Worm (Caenorhabditis elegans) whole organism, L3 larva: Measurements from ENCODE around the gene T28D9.16.
A peak's percentile ranks its signal among the peaks of the same experiment; 100 is the strongest.

ENCODE experiments used
- R02D3.7 ChIP-seq: fragments of 150-350 bp; optimal IDR thresholded peaks from 2 replicates; lab custom pipeline; 2014; ENCODE audit warnings: missing biosample characterization, missing genetic modification characterization
- ZK546.5 ChIP-seq: sonication (generic microtip); optimal IDR thresholded peaks from 2 replicates; lab custom pipeline; 2017; ENCODE audit warnings: missing biosample characterization, missing genetic modification characterization
- aly-2 ChIP-seq: fragments of 150-350 bp; optimal IDR thresholded peaks from 2 replicates; lab custom pipeline; 2014; ENCODE audit warnings: missing biosample characterization, missing genetic modification characterization
- ama-1 ChIP-seq: fragments of 150-350 bp; optimal IDR thresholded peaks from 2 replicates; lab custom pipeline; 2018
- ceh-16 ChIP-seq: sonication (generic microtip); optimal IDR thresholded peaks from 2 replicates; lab custom pipeline; 2017; ENCODE audit warnings: missing biosample characterization, missing genetic modification characterization
- ceh-28 ChIP-seq: fragments of 150-350 bp; optimal IDR thresholded peaks from 2 replicates; lab custom pipeline; 2014; ENCODE audit warnings: missing biosample characterization, missing genetic modification reagents, missing genetic modification characterization
- ceh-82 ChIP-seq: fragments of 150-350 bp; optimal IDR thresholded peaks from 2 replicates; lab custom pipeline; 2014; ENCODE audit warnings: missing biosample characterization, missing genetic modification characterization
- ceh-9 ChIP-seq: sonication (generic microtip); optimal IDR thresholded peaks from 2 replicates; lab custom pipeline; 2018; ENCODE audit warnings: missing biosample characterization, missing genetic modification characterization
- egl-27 ChIP-seq: sonication (generic microtip); optimal IDR thresholded peaks from 4 replicates; lab custom pipeline; 2017; ENCODE audit warnings: missing biosample characterization, missing genetic modification reagents, missing genetic modification characterization
- egl-5 ChIP-seq: fragments of 150-350 bp; optimal IDR thresholded peaks from 2 replicates; lab custom pipeline; 2017; ENCODE audit warnings: missing biosample characterization, missing genetic modification reagents, missing genetic modification characterization, inconsistent platforms
- elt-1 ChIP-seq: fragments of 150-350 bp; optimal IDR thresholded peaks from 2 replicates; lab custom pipeline; 2014; ENCODE audit warnings: missing biosample characterization, missing genetic modification characterization
- elt-2 ChIP-seq: sonication (generic microtip); optimal IDR thresholded peaks from 2 replicates; lab custom pipeline; 2016; ENCODE audit warnings: missing genetic modification reagents, mild to moderate bottlenecking, missing genetic modification characterization, missing compliant biosample characterization
- elt-3 ChIP-seq, 3 experiments: fragments of 150-350 bp in 1 of 3; sonication (generic microtip) in 2 of 3; optimal IDR thresholded peaks; 2 replicates in 2 of 3; 4 replicates in 1 of 3; lab custom pipeline; 2014 to 2017; ENCODE audit warnings: missing biosample characterization in 3 of 3, missing genetic modification characterization in 3 of 3
- eor-1 ChIP-seq, 2 experiments: fragments of 150-350 bp; optimal IDR thresholded peaks; 2 replicates each; lab custom pipeline; 2014 to 2018; ENCODE audit warnings: missing biosample characterization in 2 of 2, missing genetic modification characterization in 2 of 2
- fkh-10 ChIP-seq: sonication (generic microtip); optimal IDR thresholded peaks from 2 replicates; lab custom pipeline; 2017; ENCODE audit warnings: missing biosample characterization, missing genetic modification reagents, missing genetic modification characterization
- fkh-2 ChIP-seq: fragments of 150-350 bp; optimal IDR thresholded peaks from 2 replicates; lab custom pipeline; 2014; ENCODE audit warnings: missing biosample characterization, missing genetic modification reagents, missing genetic modification characterization
- fos-1 ChIP-seq: fragments of 150-350 bp; optimal IDR thresholded peaks from 2 replicates; lab custom pipeline; 2014; ENCODE audit warnings: missing biosample characterization, missing genetic modification characterization
- hmg-11 ChIP-seq: sonication (generic microtip); optimal IDR thresholded peaks from 2 replicates; lab custom pipeline; 2016; ENCODE audit warnings: missing genetic modification characterization, missing compliant biosample characterization
- jun-1 ChIP-seq: fragments of 150-350 bp; optimal IDR thresholded peaks from 2 replicates; lab custom pipeline; 2014; ENCODE audit warnings: missing biosample characterization, missing genetic modification reagents, missing genetic modification characterization
- lin-39 ChIP-seq: fragments of 150-350 bp; optimal IDR thresholded peaks from 2 replicates; lab custom pipeline; 2018; ENCODE audit warnings: missing biosample characterization, missing genetic modification reagents, missing genetic modification characterization
- lsy-12 ChIP-seq: sonication (generic microtip); optimal IDR thresholded peaks from 2 replicates; lab custom pipeline; 2016; ENCODE audit warnings: mild to moderate bottlenecking, missing genetic modification characterization, missing compliant biosample characterization
- mdl-1 ChIP-seq: fragments of 150-350 bp; optimal IDR thresholded peaks from 2 replicates; lab custom pipeline; 2014; ENCODE audit warnings: missing biosample characterization, missing genetic modification characterization
- nfya-1 ChIP-seq: sonication (generic microtip); optimal IDR thresholded peaks from 2 replicates; lab custom pipeline; 2017; ENCODE audit warnings: missing genetic modification characterization, mild to moderate bottlenecking, missing compliant biosample characterization, antibody characterized with exemption, moderate library complexity; ENCODE audit not compliant: insufficient read depth
- nhr-11 ChIP-seq: fragments of 150-350 bp; optimal IDR thresholded peaks from 2 replicates; lab custom pipeline; 2014; ENCODE audit warnings: missing biosample characterization, missing genetic modification characterization
- nhr-237 ChIP-seq: fragments of 150-350 bp; optimal IDR thresholded peaks from 2 replicates; lab custom pipeline; 2014; ENCODE audit warnings: missing biosample characterization, missing genetic modification characterization
- nhr-25 ChIP-seq: sonication (generic microtip); optimal IDR thresholded peaks from 2 replicates; lab custom pipeline; 2017; ENCODE audit warnings: missing biosample characterization, missing genetic modification characterization
- nhr-28 ChIP-seq: fragments of 150-350 bp; optimal IDR thresholded peaks from 2 replicates; lab custom pipeline; 2014; ENCODE audit warnings: missing biosample characterization, missing genetic modification characterization
- nhr-67 ChIP-seq: fragments of 150-350 bp; optimal IDR thresholded peaks from 2 replicates; lab custom pipeline; 2014; ENCODE audit warnings: missing biosample characterization, missing genetic modification characterization
- nhr-77 ChIP-seq: fragments of 150-350 bp; optimal IDR thresholded peaks from 2 replicates; lab custom pipeline; 2014; ENCODE audit warnings: missing biosample characterization, missing genetic modification characterization
- pha-4 ChIP-seq: fragments of 150-350 bp; optimal IDR thresholded peaks from 2 replicates; lab custom pipeline; 2014; ENCODE audit warnings: missing biosample characterization, missing genetic modification reagents, missing genetic modification characterization
- pqm-1 ChIP-seq: fragments of 150-350 bp; optimal IDR thresholded peaks from 2 replicates; lab custom pipeline; 2017; ENCODE audit warnings: missing biosample characterization, missing genetic modification characterization, inconsistent platforms
- snpc-4 ChIP-seq: fragments of 150-350 bp; optimal IDR thresholded peaks from 2 replicates; lab custom pipeline; 2014; ENCODE audit warnings: missing biosample characterization, missing genetic modification characterization
- tbx-2 ChIP-seq: sonication (generic microtip); optimal IDR thresholded peaks from 2 replicates; lab custom pipeline; 2016; ENCODE audit warnings: mild to moderate bottlenecking, missing genetic modification characterization, missing compliant biosample characterization
- unc-39 ChIP-seq: sonication (generic microtip); optimal IDR thresholded peaks from 4 replicates; lab custom pipeline; 2017; ENCODE audit warnings: missing biosample characterization, missing genetic modification characterization
- unc-62 ChIP-seq: fragments of 150-350 bp; sonication (generic microtip); optimal IDR thresholded peaks from 4 replicates; lab custom pipeline; 2014; ENCODE audit warnings: missing biosample characterization, missing genetic modification reagents, missing genetic modification characterization
- ztf-11 ChIP-seq: fragments of 150-350 bp; optimal IDR thresholded peaks from 2 replicates; lab custom pipeline; 2014; ENCODE audit warnings: missing biosample characterization, missing genetic modification characterization
- ztf-4 ChIP-seq: fragments of 150-350 bp; optimal IDR thresholded peaks from 2 replicates; lab custom pipeline; 2014; ENCODE audit warnings: missing biosample characterization, missing genetic modification characterization

The T28D9.16 gene

ce11 chrII:6469340-6469739, 6.1 kb upstream of the T28D9.16 start:
- TF ChIP-seq unc-39 (tag; lab: Kevin White, UChicago) (no peak), pqm-1 (tag; lab: Kevin White, UChicago) (peak; percentile 11), elt-2 (tag; lab: Kevin White, UChicago) (peak; percentile 62), ceh-16 (tag; lab: Kevin White, UChicago) (no peak)

- TF ChIP-seq lin-39 (tag; lab: Kevin White, UChicago): no peak
- no peak for TF ChIP-seq ceh-28
- TF ChIP-seq fkh-2 (tag; lab: Kevin White, UChicago): no peak
- no peak for TF ChIP-seq ceh-16 (tag; lab: Kevin White, UChicago)
- TF ChIP-seq pha-4 (tag; lab: Kevin White, UChicago): no peak
Observed at ce11 chrII:6470985-6471384, 4.5 kb upstream of the T28D9.16 start, which contains the start of gene dgk-5. dgk-5 (minus strand) TSS chrII:6471085.

- TF ChIP-seq jun-1 (tag; lab: Kevin White, UChicago): no peak
- TF ChIP-seq pqm-1 (tag; lab: Kevin White, UChicago): no peak
- TF ChIP-seq ceh-9 (tag; lab: Kevin White, UChicago): no peak
- no peak for TF ChIP-seq ceh-28
- TF ChIP-seq ama-1 (lab: Kevin White, UChicago): no peak
- no peak for TF ChIP-seq egl-27 (tag; lab: Kevin White, UChicago)
- no peak for TF ChIP-seq ceh-16 (tag; lab: Kevin White, UChicago)
- TF ChIP-seq nhr-11 (tag; lab: Kevin White, UChicago): no peak
- TF ChIP-seq unc-39 (tag; lab: Kevin White, UChicago): no peak
- TF ChIP-seq pha-4 (tag; lab: Kevin White, UChicago): no peak
- no peak for TF ChIP-seq unc-62
- no peak for TF ChIP-seq fkh-10 (GFP tag; lab: Kevin White, UChicago)
- no peak for TF ChIP-seq elt-2 (tag; lab: Kevin White, UChicago)
Observed at ce11 chrII:6476655-6477054, 1.2 kb downstream of the T28D9.16 start, which contains the start of gene T28D9.4. T28D9.4 (plus strand) TSS chrII:6476955.

ce11 chrII:6482102-6482501, 6.6 kb downstream of the T28D9.16 start, which contains the start of gene del-10:
del-10 (minus strand) TSS chrII:6482125.
- TF ChIP-seq jun-1 (tag; lab: Kevin White, UChicago): no peak
- TF ChIP-seq egl-5 (tag; lab: Kevin White, UChicago): peak; percentile 78

- TF ChIP-seq nhr-77 (no peak), elt-2 (tag; lab: Kevin White, UChicago) (no peak)
Observed at ce11 chrII:6482762-6483161, 7.3 kb downstream of the T28D9.16 start.

- TF ChIP-seq elt-3 (tag; optimal IDR thresholded peaks at IDR 0.05; lab: Kevin White, UChicago) (no peak), ceh-82 (no peak), ama-1 (lab: Kevin White, UChicago) (no peak), ceh-28 (no peak), aly-2 (no peak), nhr-25 (tag; lab: Kevin White, UChicago) (no peak), mdl-1 (tag; lab: Kevin White, UChicago) (no peak), eor-1 (tag; optimal IDR thresholded peaks at IDR 0.05; lab: Kevin White, UChicago) (no peak), nhr-77 (no peak), ztf-4 (tag; lab: Kevin White, UChicago) (no peak), ceh-9 (tag; lab: Kevin White, UChicago) (no peak), egl-27 (tag; lab: Kevin White, UChicago) (no peak), unc-62 (no peak), snpc-4 (tag; lab: Kevin White, UChicago) (no peak), hmg-11 (no peak), fos-1 (tag; lab: Kevin White, UChicago) (no peak)
- TF ChIP-seq, all 47 proteins: peak for 0
Observed at ce11 chrII:6484876-6485526, 9.5 kb downstream of the T28D9.16 start, which contains the start of the genes lido-16 and plpp-1.2. lido-16 (minus strand) TSS chrII:6484976. plpp-1.2 (plus strand) TSS chrII:6485476.

ce11 chrII:6486344-6486743, 10.9 kb downstream of the T28D9.16 start:
- TF ChIP-seq elt-3 (tag; optimal IDR thresholded peaks at IDR 0.05; lab: Kevin White, UChicago) (no peak), nhr-11 (tag; lab: Kevin White, UChicago) (no peak), tbx-2 (tag; lab: Kevin White, UChicago) (no peak), ceh-9 (tag; lab: Kevin White, UChicago) (no peak), nfya-1 (tag; lab: Kevin White, UChicago) (peak; percentile 17), ceh-82 (no peak), nhr-67 (no peak), jun-1 (tag; lab: Kevin White, UChicago) (no peak), elt-1 (tag; lab: Kevin White, UChicago) (no peak), pqm-1 (tag; lab: Kevin White, UChicago) (peak; percentile 64), R02D3.7 (tag; lab: Kevin White, UChicago) (no peak), aly-2 (no peak), egl-5 (tag; lab: Kevin White, UChicago) (no peak), lsy-12 (no peak), nhr-237 (tag; lab: Kevin White, UChicago) (no peak), ztf-11 (tag; lab: Kevin White, UChicago) (no peak), pha-4 (tag; lab: Kevin White, UChicago) (no peak), ZK546.5 (tag; lab: Kevin White, UChicago) (no peak), nhr-28 (no peak), elt-2 (tag; lab: Kevin White, UChicago) (peak; percentile 57), nhr-77 (no peak), unc-62 (no peak)
- TF ChIP-seq, all 47 proteins: peak for 3
